Worm (Caenorhabditis elegans): ENCODE data around the gene F59B2.12.

Gene F59B2.12

DNA sequence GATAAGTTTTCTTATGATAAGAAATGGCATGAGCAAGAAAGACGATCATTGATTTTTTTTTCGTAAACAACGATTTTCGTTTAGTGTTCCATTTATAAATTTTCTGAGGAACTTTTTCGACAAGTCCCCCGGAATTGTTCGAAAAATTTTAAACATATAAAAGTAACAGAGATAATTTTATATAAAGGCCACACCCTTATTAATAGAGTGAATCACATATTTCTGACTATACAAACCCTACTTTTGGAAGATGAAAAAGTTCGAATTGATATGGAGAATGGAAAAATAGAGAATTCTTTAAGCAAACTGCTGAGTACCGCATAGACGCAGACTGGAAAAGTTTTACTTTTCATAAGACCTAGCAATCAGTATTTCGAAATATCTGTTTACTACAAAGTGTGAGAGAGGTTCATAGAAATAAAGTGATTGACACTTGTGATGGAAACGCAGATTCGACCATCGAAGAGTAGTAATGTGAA, 33.8 kb downstream of the F59B2.12 start (continued):
- TF ChIP-seq hpl-2 (GFP tag; optimal IDR thresholded peaks at IDR 0.05) (peak; percentile 35), C04F5.9 (tag; optimal IDR thresholded peaks at IDR 0.05) (peak; percentile 21), C16A3.4 (tag; optimal IDR thresholded peaks at IDR 0.05) (peak; percentile 76), lin-35 (GFP tag; optimal IDR thresholded peaks at IDR 0.05) (peak; percentile 50 to 87), pag-3 (tag; optimal IDR thresholded peaks at IDR 0.05; ENCODE audit: borderline replicate concordance, insufficient read depth) (peak; percentile 36), dpl-1 (GFP tag; optimal IDR thresholded peaks at IDR 0.05) (peak; percentile 46 to 56 (median 54)), vab-15 (tag; optimal IDR thresholded peaks at IDR 0.05) (no peak), fkh-4 (tag; optimal IDR thresholded peaks at IDR 0.05; ENCODE audit: borderline replicate concordance) (no peak), unc-62 (GFP tag; optimal IDR thresholded peaks at IDR 0.05) (no peak), nhr-84 (tag; optimal IDR thresholded peaks at IDR 0.05) (no peak), fkh-8 (tag; optimal IDR thresholded peaks at IDR 0.05) (peak; percentile 75), ceh-63 (GFP tag; optimal IDR thresholded peaks at IDR 0.05) (no peak), lin-13 (GFP tag; optimal IDR thresholded peaks at IDR 0.05) (peak; percentile 73), unc-130 (tag; optimal IDR thresholded peaks at IDR 0.05) (no peak), nhr-71 (tag; optimal IDR thresholded peaks at IDR 0.05) (peak; percentile 93), efl-3 (GFP tag; optimal IDR thresholded peaks at IDR 0.05) (no peak), ceh-8 (GFP tag; optimal IDR thresholded peaks at IDR 0.05) (no peak), snpc-4 (tag; optimal IDR thresholded peaks at IDR 0.05) (peak; percentile 47), tlp-1 (tag; optimal IDR thresholded peaks at IDR 0.05) (no peak), jun-1 (tag; optimal IDR thresholded peaks at IDR 0.05) (peak; percentile 3), snu-23 (GFP tag; optimal IDR thresholded peaks at IDR 0.05) (peak; percentile 89), ets-5 (GFP tag; IDR thresholded peaks at IDR 0.05) (no peak), pax-3 (tag; optimal IDR thresholded peaks at IDR 0.05) (peak; percentile 81), mep-1 (tag; optimal IDR thresholded peaks at IDR 0.05) (peak; percentile 98), elt-2 (tag; optimal IDR thresholded peaks at IDR 0.05) (peak; percentile 62), isw-1 (GFP tag; IDR thresholded peaks at IDR 0.05) (peak; percentile 45), mab-9 (GFP tag; IDR thresholded peaks at IDR 0.05) (peak; percentile 80), efl-1 (optimal IDR thresholded peaks at IDR 0.05) (peak; percentile 46 to 66), efl-1 (GFP tag; optimal IDR thresholded peaks at IDR 0.05 in 1 of 2) (peak; percentile 53 to 95), alr-1 (tag; optimal IDR thresholded peaks at IDR 0.05; ENCODE audit: borderline replicate concordance) (no peak), ztf-4 (tag; optimal IDR thresholded peaks at IDR 0.05) (peak; percentile 91), nhr-28 (tag; optimal IDR thresholded peaks at IDR 0.05) (no peak), skn-1 (tag; optimal IDR thresholded peaks at IDR 0.05) (peak; percentile 97), ztf-11 (tag; optimal IDR thresholded peaks at IDR 0.05) (no peak), ceh-90 (tag; optimal IDR thresholded peaks at IDR 0.05) (no peak), nhr-85 (tag) (peak; percentile 95), zag-1 (tag; optimal IDR thresholded peaks at IDR 0.05) (no peak), Y116A8C.19 (tag; optimal IDR thresholded peaks at IDR 0.05; ENCODE audit: borderline replicate concordance) (no peak), aly-2 (tag; optimal IDR thresholded peaks at IDR 0.05) (peak; percentile 99), pqm-1 (tag; optimal IDR thresholded peaks at IDR 0.05) (no peak), hlh-17 (GFP tag; optimal IDR thresholded peaks at IDR 0.05; ENCODE audit: borderline replicate concordance) (no peak), sptf-1 (tag; optimal IDR thresholded peaks at IDR 0.05) (no peak), unc-98 (GFP tag; IDR thresholded peaks at IDR 0.05) (no peak), nhr-76 (tag; optimal IDR thresholded peaks at IDR 0.05) (no peak), sup-37 (GFP tag; optimal IDR thresholded peaks at IDR 0.05) (no peak), elt-3 (tag; optimal IDR thresholded peaks at IDR 0.05) (peak in 3 of 6 experiments; percentile 85 to 86 (median 86)), lsy-2 (tag; optimal IDR thresholded peaks at IDR 0.05) (peak; percentile 79 to 87), irx-1 (tag; optimal IDR thresholded peaks at IDR 0.05) (peak; percentile 60), fkh-10 (GFP tag; optimal IDR thresholded peaks at IDR 0.05) (no peak), ceh-82 (tag; optimal IDR thresholded peaks at IDR 0.05) (peak in 1 of 3 experiments; percentile 58), lin-39 (tag; optimal IDR thresholded peaks at IDR 0.05) (no peak), nhr-237 (tag; optimal IDR thresholded peaks at IDR 0.05) (peak; percentile 91), ces-1 (GFP tag; optimal IDR thresholded peaks at IDR 0.05) (no peak)
